Fruit fly (Drosophila melanogaster) whole organism, prepupa: ENCODE data around the gene CG13004.

Experiments used
- Sox102F ChIP-seq: fragments of 200-800 bp; sonication (Bioruptor generic); optimal IDR thresholded peaks from 2 replicates; lab custom pipeline; 2016; ENCODE audit warnings: missing biosample characterization, mild to moderate bottlenecking, missing genetic modification characterization
- achi ChIP-seq: fragments of 200-800 bp; sonication (Bioruptor generic); optimal IDR thresholded peaks from 3 replicates; lab custom pipeline; 2016; ENCODE audit warnings: missing biosample characterization, missing genetic modification characterization
- cyc ChIP-seq: fragments of 200-800 bp; sonication (Bioruptor generic); optimal IDR thresholded peaks from 3 replicates; lab custom pipeline; 2016; ENCODE audit warnings: missing biosample characterization, missing genetic modification characterization
- esn ChIP-seq: fragments of 200-800 bp; sonication (Bioruptor generic); optimal IDR thresholded peaks from 2 replicates; lab custom pipeline; 2016; ENCODE audit warnings: missing biosample characterization, mild to moderate bottlenecking, missing genetic modification characterization, moderate library complexity

- no peak for TF ChIP-seq Sox102F (GFP tag; lab: Kevin White, UChicago)
- no peak for TF ChIP-seq cyc
- no peak for TF ChIP-seq achi (GFP tag; lab: Kevin White, UChicago)
- TF ChIP-seq esn (GFP tag; lab: Kevin White, UChicago): no peak
Measured at dm6 chrX:16848978-16849377, 13.7 kb upstream of the CG13004 start.
